Fruit fly (Drosophila melanogaster): ENCODE measurements around the gene Nfs1.

Nfs1 gene

DNA sequence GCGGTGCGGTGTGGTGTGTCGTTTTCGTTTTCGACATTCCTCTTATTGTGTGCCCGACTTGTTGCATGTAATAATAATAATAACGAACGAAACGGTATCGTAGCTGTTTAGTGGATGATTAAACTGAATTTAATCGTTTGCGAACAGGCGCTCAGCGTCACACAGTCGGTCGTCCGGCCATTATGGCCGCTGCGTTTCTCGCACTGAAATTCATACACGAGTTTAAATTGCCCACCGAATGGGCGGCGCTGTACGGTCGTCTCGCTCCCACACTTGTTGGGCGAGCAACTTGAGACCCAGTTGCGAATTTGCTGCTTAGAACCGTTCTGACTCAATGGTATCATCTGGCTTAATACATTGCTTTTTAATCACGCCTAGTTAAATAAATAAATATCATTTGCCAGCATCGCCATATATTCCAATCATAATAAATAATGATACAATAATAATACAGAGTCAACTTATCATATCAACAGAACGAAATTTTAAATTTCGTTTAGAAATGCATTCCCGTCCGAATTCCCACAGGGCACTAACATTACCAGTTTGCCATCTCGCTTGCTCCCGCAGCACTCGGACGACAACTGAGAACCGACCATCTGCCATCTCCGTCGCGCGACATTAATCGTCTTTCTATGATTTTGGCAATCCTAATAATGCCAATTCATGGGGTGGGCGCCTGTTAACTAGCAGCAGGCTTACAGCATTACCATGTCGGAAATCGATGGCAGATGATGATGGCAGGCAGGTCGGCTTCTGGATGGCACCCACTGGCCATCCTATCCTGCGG lies 11.6 kb downstream of the Nfs1 start (continued):
- peak; percentile 86 for TF ChIP-seq CG14710 (tag; optimal IDR thresholded peaks at IDR 0.05)
- no peak for TF ChIP-seq Rfx (GFP tag; IDR thresholded peaks at IDR 0.05)
- TF ChIP-seq sens-2 (GFP tag; IDR thresholded peaks at IDR 0.05) = no peak
- TF ChIP-seq CG2199 (GFP tag; IDR thresholded peaks at IDR 0.05) = no peak
- TF ChIP-seq CG10565 (GFP tag; optimal IDR thresholded peaks at IDR 0.05) = no peak
- peak in 1 of 2 experiments; percentile 91 for TF ChIP-seq tll (GFP tag; optimal IDR thresholded peaks at IDR 0.05)
- TF ChIP-seq CG12659 (GFP tag; optimal IDR thresholded peaks at IDR 0.05) = peak; percentile 95
- TF ChIP-seq Camta (GFP tag; optimal IDR thresholded peaks at IDR 0.05) = peak; percentile 39
- TF ChIP-seq CG9817 (tag; optimal IDR thresholded peaks at IDR 0.05) = peak; percentile 94
- no peak for TF ChIP-seq psq (GFP tag; optimal IDR thresholded peaks at IDR 0.05)
- no peak for TF ChIP-seq CG11085 (GFP tag; IDR thresholded peaks at IDR 0.05)
- peak; percentile 100 for TF ChIP-seq CG18262 (tag; optimal IDR thresholded peaks at IDR 0.05)
- TF ChIP-seq MTF-1 (GFP tag; optimal IDR thresholded peaks at IDR 0.05; ENCODE audit: borderline replicate concordance) = peak; percentile 52
- no peak for TF ChIP-seq Sry-δ (GFP tag; optimal IDR thresholded peaks at IDR 0.05)
- no peak for TF ChIP-seq E2f2 (GFP tag; IDR thresholded peaks at IDR 0.05)
- TF ChIP-seq pho (GFP tag; optimal IDR thresholded peaks at IDR 0.05) = peak; percentile 90
- no peak for TF ChIP-seq Hr39 (optimal IDR thresholded peaks at IDR 0.05)
- no peak for TF ChIP-seq vnd (GFP tag; IDR thresholded peaks at IDR 0.05; ENCODE audit: partially characterized antibody)
- TF ChIP-seq dimm (GFP tag; IDR thresholded peaks at IDR 0.05) = no peak
- TF ChIP-seq ssp (GFP tag; IDR thresholded peaks at IDR 0.05) = no peak
- TF ChIP-seq grn (GFP tag; optimal IDR thresholded peaks at IDR 0.05) = no peak
- TF ChIP-seq CG13296 (GFP tag; optimal IDR thresholded peaks at IDR 0.05) = peak; percentile 94
- TF ChIP-seq bigmax (GFP tag; optimal IDR thresholded peaks at IDR 0.05) = no peak
- peak; percentile 94 for TF ChIP-seq CG30403 (GFP tag; optimal IDR thresholded peaks at IDR 0.05)
- TF ChIP-seq Bgb (GFP tag; IDR thresholded peaks at IDR 0.05; ENCODE audit: partially characterized antibody) = no peak
- TF ChIP-seq Adf1 (GFP tag; IDR thresholded peaks at IDR 0.05) = no peak
- peak; percentile 96 for TF ChIP-seq Fer1 (GFP tag; optimal IDR thresholded peaks at IDR 0.05)
- TF ChIP-seq HLHmδ (GFP tag; optimal IDR thresholded peaks at IDR 0.05) = peak; percentile 61
- TF ChIP-seq ac (GFP tag; optimal IDR thresholded peaks at IDR 0.05) = peak; percentile 51
- TF ChIP-seq HLH3B (GFP tag; IDR thresholded peaks at IDR 0.05) = no peak
- TF ChIP-seq CG17361 (GFP tag; IDR thresholded peaks at IDR 0.05) = no peak
- peak; percentile 83 for TF ChIP-seq D19A (tag; optimal IDR thresholded peaks at IDR 0.05)
- TF ChIP-seq Dll (GFP tag; IDR thresholded peaks at IDR 0.05; ENCODE audit: partially characterized antibody) = no peak
- no peak for TF ChIP-seq CG9932 (GFP tag; IDR thresholded peaks at IDR 0.05)
- TF ChIP-seq CG14965 (GFP tag; optimal IDR thresholded peaks at IDR 0.05; ENCODE audit: borderline replicate concordance) = no peak
- no peak for TF ChIP-seq lmd (GFP tag; IDR thresholded peaks at IDR 0.05)
- peak; percentile 82 for TF ChIP-seq CG8281 (tag; optimal IDR thresholded peaks at IDR 0.05)
- peak; percentile 0 to 57 for TF ChIP-seq insv (GFP tag; optimal IDR thresholded peaks at IDR 0.05)
- TF ChIP-seq tup (GFP tag; optimal IDR thresholded peaks at IDR 0.05) = peak; percentile 64
- TF ChIP-seq CG10979 (tag; optimal IDR thresholded peaks at IDR 0.05) = peak; percentile 92
- TF ChIP-seq CG6683 (GFP tag; optimal IDR thresholded peaks at IDR 0.05) = peak; percentile 83
- TF ChIP-seq CG10431 (GFP tag; optimal IDR thresholded peaks at IDR 0.05) = peak; percentile 80
- TF ChIP-seq Sox102F (GFP tag; optimal IDR thresholded peaks at IDR 0.05) = peak; percentile 86
- TF ChIP-seq CG4328 (GFP tag; optimal IDR thresholded peaks at IDR 0.05) = peak; percentile 94
- no peak for TF ChIP-seq gcm2 (GFP tag; optimal IDR thresholded peaks at IDR 0.05)
- TF ChIP-seq Fer2 (tag; optimal IDR thresholded peaks at IDR 0.05) = peak; percentile 92
- peak; percentile 70 for TF ChIP-seq bab2 (GFP tag; optimal IDR thresholded peaks at IDR 0.05)
- TF ChIP-seq chinmo (GFP tag; IDR thresholded peaks at IDR 0.05; ENCODE audit: partially characterized antibody) = no peak
- TF ChIP-seq CG33557 (GFP tag; optimal IDR thresholded peaks at IDR 0.05) = peak; percentile 91

Measured in whole organism, embryonic.